Fruit fly (Drosophila melanogaster): Measurements from ENCODE around the gene Hmgcl.

dm6 chr2L:6920661-6921359 is 39.4 kb upstream of the Hmgcl start, which contains the start of gene Hrb27C:
- TF ChIP-seq CG8478 (optimal IDR thresholded peaks at IDR 0.05) = no peak
- TF ChIP-seq CTCF (optimal IDR thresholded peaks at IDR 0.05) = peak; percentile 2 to 24
